Fruit fly (Drosophila melanogaster) whole organism: ENCODE measurements around the gene Bre1.

Source experiments
- CG8478 ChIP-seq: fragments of >200 bp; optimal IDR thresholded peaks from 2 replicates; lab custom pipeline; 2018; ENCODE audit warnings: inconsistent platforms
- Dll ChIP-seq: fragments of >200 bp; optimal IDR thresholded peaks from 2 replicates; lab custom pipeline; 2017
- EcR ChIP-seq, 2 experiments: fragments of >200 bp; optimal IDR thresholded peaks; 2 replicates each; lab custom pipeline; 2017; ENCODE audit warnings: missing biosample characterization in 2 of 2, missing genetic modification characterization in 2 of 2, missing genetic modification reagents in 2 of 2
- pan ChIP-seq: fragments of >200 bp; optimal IDR thresholded peaks from 2 replicates; lab custom pipeline; 2017
- psq ChIP-seq: fragments of >200 bp; optimal IDR thresholded peaks from 2 replicates; lab custom pipeline; 2017
- usp ChIP-seq: fragments of >200 bp; optimal IDR thresholded peaks from 2 replicates; lab custom pipeline; 2017; ENCODE audit warnings: missing biosample characterization, missing genetic modification characterization, mixed read lengths

- TF ChIP-seq EcR (GFP tag; optimal IDR thresholded peaks at IDR 0.05; lab: Kevin White, UChicago) (no peak), usp (GFP tag; lab: Kevin White, UChicago) (no peak), CG8478 (no peak), psq (lab: Kevin White, UChicago) (no peak), pan (lab: Kevin White, UChicago) (no peak), Dll (no peak)
Measured at dm6 chr3L:5774782-5775181, 19.2 kb downstream of the Bre1 start.
